Fruit fly (Drosophila melanogaster) whole organism, adult: ENCODE data around the gene Proc.

ENCODE experiments used
- CG11617 ChIP-seq: fragments of 200-800 bp; sonication (Bioruptor generic); optimal IDR thresholded peaks from 2 replicates; lab custom pipeline; 2017; ENCODE audit warnings: mild to moderate bottlenecking, missing biosample characterization, missing genetic modification reagents, missing genetic modification characterization
- CG14711 ChIP-seq: fragments of 200-800 bp; sonication (Bioruptor generic); optimal IDR thresholded peaks from 2 replicates; lab custom pipeline; 2018; ENCODE audit warnings: missing biosample characterization, mild to moderate bottlenecking, missing genetic modification characterization, moderate library complexity
- CG1620 ChIP-seq: fragments of 200-800 bp; sonication (Bioruptor generic); optimal IDR thresholded peaks from 2 replicates; lab custom pipeline; 2016; ENCODE audit warnings: missing biosample characterization, missing genetic modification characterization
- CG33017 ChIP-seq: fragments of 200-800 bp; sonication (Bioruptor generic); optimal IDR thresholded peaks from 2 replicates; lab custom pipeline; 2018; ENCODE audit warnings: missing biosample characterization, mild to moderate bottlenecking, missing genetic modification characterization, moderate library complexity
- CG5204 ChIP-seq: fragments of 200-800 bp; sonication (Bioruptor generic); optimal IDR thresholded peaks from 2 replicates; lab custom pipeline; 2016; ENCODE audit warnings: missing biosample characterization, missing genetic modification characterization
- CG7045 ChIP-seq: fragments of 200-800 bp; sonication (Bioruptor generic); optimal IDR thresholded peaks from 2 replicates; lab custom pipeline; 2017; ENCODE audit warnings: missing biosample characterization, mild to moderate bottlenecking, missing genetic modification characterization
- CG7101 ChIP-seq: fragments of 200-800 bp; sonication (Bioruptor generic); optimal IDR thresholded peaks from 2 replicates; lab custom pipeline; 2018; ENCODE audit warnings: missing biosample characterization, mild to moderate bottlenecking, missing genetic modification characterization, moderate library complexity
- Clk ChIP-seq: fragments of 200-800 bp; sonication (Bioruptor generic); optimal IDR thresholded peaks from 2 replicates; lab custom pipeline; 2017; ENCODE audit warnings: missing biosample characterization, missing genetic modification characterization
- Crg-1 ChIP-seq: fragments of 200-800 bp; sonication (Bioruptor generic); optimal IDR thresholded peaks from 2 replicates; lab custom pipeline; 2016; ENCODE audit warnings: missing biosample characterization, missing genetic modification characterization
- Hr96 ChIP-seq: fragments of 200-800 bp; sonication (Bioruptor generic); optimal IDR thresholded peaks from 2 replicates; lab custom pipeline; 2016; ENCODE audit warnings: missing biosample characterization, missing genetic modification characterization
- Mnt ChIP-seq: fragments of 200-800 bp; sonication (Bioruptor generic); optimal IDR thresholded peaks from 2 replicates; lab custom pipeline; 2016; ENCODE audit warnings: missing biosample characterization, mild to moderate bottlenecking, missing genetic modification characterization
- bab1 ChIP-seq: fragments of 200-800 bp; sonication (Bioruptor generic); optimal IDR thresholded peaks from 3 replicates; lab custom pipeline; 2019; ENCODE audit warnings: missing biosample characterization, mild to moderate bottlenecking, missing genetic modification characterization, moderate library complexity
- cic ChIP-seq: fragments of 200-800 bp; sonication (Bioruptor generic); optimal IDR thresholded peaks from 2 replicates; lab custom pipeline; 2017; ENCODE audit warnings: missing biosample characterization, mild to moderate bottlenecking, missing genetic modification characterization, moderate library complexity
- cnc ChIP-seq, 2 experiments: fragments of >200 bp; optimal IDR thresholded peaks; 2 replicates each; lab custom pipeline; 2017
- kay ChIP-seq: fragments of 200-800 bp; sonication (Bioruptor generic); peaks from one replicate; lab custom pipeline; 2016; ENCODE audit warnings: missing biosample characterization, missing genetic modification characterization, borderline replicate concordance
- ovo ChIP-seq: fragments of 200-800 bp; sonication (Bioruptor generic); optimal IDR thresholded peaks from 2 replicates; lab custom pipeline; 2016; ENCODE audit warnings: missing biosample characterization, missing genetic modification characterization
- tj ChIP-seq: fragments of 200-800 bp; sonication (Bioruptor generic); optimal IDR thresholded peaks from 3 replicates; lab custom pipeline; 2017; ENCODE audit warnings: missing biosample characterization, mild to moderate bottlenecking, missing genetic modification characterization, moderate library complexity
- toe ChIP-seq: fragments of 200-800 bp; sonication (Bioruptor generic); optimal IDR thresholded peaks from 2 replicates; lab custom pipeline; 2016; ENCODE audit warnings: missing biosample characterization, missing genetic modification characterization

The Proc gene

DNA sequence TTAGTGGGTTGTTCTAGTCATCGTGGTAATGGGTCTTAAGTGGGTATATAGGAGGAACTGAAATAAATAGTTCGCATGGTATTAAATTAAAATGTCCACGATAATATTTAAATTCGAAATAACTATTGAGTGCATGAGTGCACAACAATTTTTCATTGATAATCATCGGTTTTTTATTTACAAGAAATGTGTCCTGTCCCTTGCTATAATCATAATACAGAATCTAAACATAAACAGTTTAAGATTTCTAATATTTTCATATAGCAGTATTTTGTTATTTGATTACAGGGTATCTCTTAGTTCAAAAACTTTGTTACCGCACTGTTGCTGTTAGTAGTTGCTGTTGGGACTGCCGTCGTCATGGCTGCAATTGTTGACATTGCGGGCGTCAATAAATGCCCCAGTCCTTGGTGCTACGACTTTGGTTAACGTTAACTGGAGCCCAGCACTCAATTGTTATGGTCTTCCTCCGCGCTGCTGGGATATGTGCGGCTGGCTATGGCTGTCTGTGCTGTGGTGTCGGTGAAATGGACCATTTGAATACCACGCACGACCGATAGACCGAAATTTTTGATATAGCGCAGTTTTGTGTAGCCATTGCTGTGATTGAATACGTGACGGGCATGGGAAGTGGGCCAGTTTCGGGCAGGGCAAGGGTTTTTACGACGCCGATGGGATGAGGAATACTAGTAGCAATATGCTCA is 741 bp upstream of the Proc start:
- TF ChIP-seq CG5204 (GFP tag; lab: Kevin White, UChicago) (peak; percentile 5), tj (GFP tag; lab: Kevin White, UChicago) (no peak)

DNA sequence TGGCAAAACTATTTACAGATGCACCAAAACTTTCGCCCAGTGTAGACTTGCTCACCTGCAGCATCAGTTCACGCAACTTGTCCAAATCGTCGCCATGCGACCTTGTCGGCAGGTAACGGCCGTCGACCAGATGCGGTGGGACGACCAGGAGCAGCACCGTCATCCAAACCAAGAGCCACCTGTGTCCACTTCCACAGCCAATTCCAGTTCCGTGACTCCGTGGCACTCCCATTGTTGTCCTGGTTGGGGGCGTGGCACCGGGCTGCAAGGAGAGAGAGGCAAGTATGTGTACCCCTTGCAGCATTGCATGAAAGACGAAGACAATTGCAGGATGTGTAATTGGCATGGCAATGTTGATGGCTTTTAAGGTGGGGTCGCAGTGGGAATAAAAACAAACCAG is 1.0 kb downstream of the Proc start:
- TF ChIP-seq CG5204 (GFP tag; lab: Kevin White, UChicago), result no peak
- no peak for TF ChIP-seq CG33017
- no peak for TF ChIP-seq Hr96 (GFP tag; lab: Kevin White, UChicago)
- TF ChIP-seq Mnt (GFP tag; lab: Kevin White, UChicago), result no peak
- TF ChIP-seq CG7045, result no peak
- TF ChIP-seq tj (GFP tag; lab: Kevin White, UChicago), result no peak
- TF ChIP-seq Crg-1 (GFP tag; lab: Kevin White, UChicago), result no peak
- TF ChIP-seq bab1, result no peak
- TF ChIP-seq CG1620 (GFP tag; lab: Kevin White, UChicago), result no peak

DNA sequence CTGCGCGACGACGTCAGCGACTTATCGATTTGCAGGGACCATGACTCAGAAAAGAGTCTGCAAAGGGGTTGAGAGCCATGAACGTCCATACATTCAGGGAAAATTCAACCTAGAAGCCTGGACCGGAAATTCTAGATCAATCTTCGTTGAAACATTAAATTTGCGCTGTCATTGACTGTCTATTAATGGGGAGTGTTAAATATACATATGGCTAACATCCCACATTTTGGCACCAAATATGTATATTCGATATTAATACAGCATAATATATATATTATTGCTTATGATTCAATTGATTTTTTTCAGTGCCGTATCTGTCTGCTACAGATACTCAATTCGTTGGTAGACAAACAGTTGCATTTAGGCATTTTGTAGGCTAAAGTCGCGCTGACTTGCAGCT is 2.6 kb downstream of the Proc start:
- TF ChIP-seq Clk (GFP tag; lab: Kevin White, UChicago), result no peak
- TF ChIP-seq Hr96 (GFP tag; lab: Kevin White, UChicago), result no peak
- no peak for TF ChIP-seq Crg-1 (GFP tag; lab: Kevin White, UChicago)
- no peak for TF ChIP-seq CG7101 (tag; lab: Kevin White, UChicago)
- TF ChIP-seq bab1, result no peak
- no peak for TF ChIP-seq toe
- no peak for TF ChIP-seq CG7045
- TF ChIP-seq kay (GFP tag; lab: Kevin White, UChicago), result no peak
- no peak for TF ChIP-seq tj (GFP tag; lab: Kevin White, UChicago)
- no peak for TF ChIP-seq CG14711 (tag; lab: Kevin White, UChicago)
- no peak for TF ChIP-seq CG5204 (GFP tag; lab: Kevin White, UChicago)
- no peak for TF ChIP-seq CG1620 (GFP tag; lab: Kevin White, UChicago)
- TF ChIP-seq ovo (GFP tag; lab: Kevin White, UChicago), result no peak

DNA sequence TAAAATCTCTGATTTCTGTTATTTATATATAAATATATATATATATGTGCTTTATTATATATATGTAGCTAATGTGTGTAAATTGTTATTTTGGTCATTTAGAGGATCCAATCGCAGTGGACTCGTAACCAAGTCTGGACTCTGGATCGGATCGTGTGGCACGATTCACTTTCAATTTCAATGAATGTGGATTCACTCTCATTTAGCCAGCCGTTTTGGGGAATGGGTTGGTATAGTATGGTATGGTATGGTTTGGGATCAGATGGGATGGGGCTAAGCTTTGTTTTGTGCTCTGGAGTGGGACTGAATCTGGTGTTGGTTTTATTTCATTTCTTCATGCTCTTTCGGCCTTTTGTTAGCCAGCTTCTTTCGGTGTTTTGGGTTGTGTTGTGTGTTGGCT is 9.5 kb downstream of the Proc start:
- no peak for TF ChIP-seq ovo (GFP tag; lab: Kevin White, UChicago)
- TF ChIP-seq Clk (GFP tag; lab: Kevin White, UChicago), result no peak
- TF ChIP-seq Mnt (GFP tag; lab: Kevin White, UChicago), result no peak
- TF ChIP-seq cnc (optimal IDR thresholded peaks at IDR 0.05; lab: Kevin White, UChicago), result no peak
- TF ChIP-seq CG14711 (tag; lab: Kevin White, UChicago), result no peak
- TF ChIP-seq CG11617 (GFP tag; lab: Kevin White, UChicago), result no peak
- TF ChIP-seq tj (GFP tag; lab: Kevin White, UChicago), result no peak

DNA sequence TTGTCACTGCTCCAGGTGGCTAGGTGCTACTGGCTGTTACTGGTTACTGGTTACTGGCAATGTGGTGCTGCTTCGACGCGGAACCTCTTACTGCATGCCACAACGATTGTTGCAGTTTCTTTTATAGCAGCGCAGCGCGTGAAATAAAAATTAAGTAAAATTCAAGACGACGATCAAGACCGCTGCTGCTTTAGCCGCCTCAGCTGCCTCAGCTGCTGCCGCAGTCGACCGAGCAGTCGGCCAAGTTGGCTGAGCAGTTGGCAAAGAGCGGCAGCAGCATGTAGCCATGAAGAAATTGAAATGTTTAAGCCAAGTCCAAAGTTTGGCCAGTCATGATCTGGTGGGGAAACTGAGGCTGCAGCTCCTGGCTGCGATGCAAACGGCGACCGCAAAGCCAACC is 10.5 kb downstream of the Proc start, which contains the start of gene TwdlE:
TwdlE (minus strand) TSS at position 101 of the 400 bp plus-strand sequence.
- TF ChIP-seq bab1, result no peak
- TF ChIP-seq CG11617 (GFP tag; lab: Kevin White, UChicago), result no peak

DNA sequence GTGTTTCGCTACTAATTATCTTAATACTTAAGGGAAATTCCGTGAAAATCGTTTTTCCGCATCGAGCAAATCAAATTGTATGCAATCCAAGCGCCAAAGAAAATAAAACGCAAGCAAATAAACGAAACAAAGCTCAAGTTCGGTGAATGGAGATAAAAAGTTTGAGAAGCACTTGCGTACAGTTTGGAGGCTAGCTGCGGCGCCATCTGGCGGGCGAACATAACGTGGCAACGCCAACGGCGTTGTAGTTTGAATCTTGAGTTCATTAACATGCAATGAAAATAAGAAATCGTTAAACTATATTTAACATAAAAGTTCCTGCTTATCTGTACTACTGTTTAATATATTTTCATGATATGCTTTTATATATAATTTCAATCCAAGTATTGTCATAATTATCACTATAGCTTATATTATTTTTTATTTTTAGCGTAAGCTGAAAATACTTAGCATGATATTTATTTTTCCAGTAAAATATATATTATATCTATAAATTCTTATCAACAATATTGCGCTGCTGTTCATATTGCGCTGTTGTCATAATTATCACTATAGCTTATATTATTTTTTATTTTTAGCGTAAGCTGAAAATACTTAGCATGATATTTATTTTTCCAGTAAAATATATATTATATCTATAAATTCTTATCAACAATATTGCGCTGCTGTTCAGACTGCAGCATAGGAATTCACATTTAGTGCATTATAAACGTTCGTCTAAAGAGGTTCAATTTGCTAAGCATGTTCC is 14.7 kb downstream of the Proc start, which contains the start of gene lectin-28C:
lectin-28C (plus strand) TSS at position 698 of the 748 bp plus-strand sequence.
- peak; percentile 14 for TF ChIP-seq toe
- TF ChIP-seq tj (GFP tag; lab: Kevin White, UChicago), result peak; percentile 15

DNA sequence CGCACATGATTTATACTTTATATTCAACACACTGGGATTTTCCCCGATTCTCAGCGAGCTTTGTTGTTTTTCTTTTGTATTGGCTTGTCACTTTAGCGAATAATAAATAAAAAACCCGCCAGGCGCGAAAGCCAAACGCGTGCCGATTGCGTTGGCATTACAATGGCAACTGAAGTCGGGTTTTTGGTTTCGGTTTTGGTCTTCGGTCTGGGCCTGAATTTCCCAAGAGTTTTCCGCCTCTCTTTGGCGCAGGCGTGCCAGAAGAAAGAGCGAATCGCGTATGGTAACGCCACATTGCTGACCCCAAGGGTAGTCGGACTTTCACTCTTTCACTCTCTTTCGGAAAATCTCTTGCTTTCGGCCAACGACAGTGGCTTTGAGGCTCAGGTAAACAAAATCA is 16.1 kb downstream of the Proc start, which contains the start of gene CG14535:
CG14535 (minus strand) TSS at position 368 of the 400 bp plus-strand sequence.
- TF ChIP-seq CG11617 (GFP tag; lab: Kevin White, UChicago), result no peak
- TF ChIP-seq Hr96 (GFP tag; lab: Kevin White, UChicago), result no peak
- no peak for TF ChIP-seq toe
- TF ChIP-seq CG33017, result no peak

DNA sequence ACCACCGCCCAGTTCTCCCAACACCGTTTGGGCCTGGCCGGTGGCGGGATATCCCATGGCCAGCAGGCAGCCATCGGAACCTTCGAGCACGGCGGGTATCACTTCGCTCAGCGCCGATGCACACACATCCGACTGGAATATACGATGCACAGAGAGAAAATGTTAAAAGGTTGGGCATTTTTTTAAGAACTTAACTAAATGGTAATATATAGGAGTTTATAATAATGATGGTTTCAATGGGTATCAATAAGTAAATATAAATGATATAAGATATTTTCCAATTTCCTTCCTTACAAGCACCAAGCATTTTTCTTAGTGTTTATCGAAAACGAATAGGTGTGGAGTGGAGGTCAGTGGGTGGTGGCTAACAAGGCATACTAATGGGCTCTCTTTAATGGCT is 19.6 kb downstream of the Proc start:
- TF ChIP-seq cic (GFP tag; lab: Kevin White, UChicago), result no peak
- no peak for TF ChIP-seq CG5204 (GFP tag; lab: Kevin White, UChicago)
- no peak for TF ChIP-seq CG14711 (tag; lab: Kevin White, UChicago)
- TF ChIP-seq bab1, result no peak
- TF ChIP-seq Hr96 (GFP tag; lab: Kevin White, UChicago), result no peak
- no peak for TF ChIP-seq ovo (GFP tag; lab: Kevin White, UChicago)
- TF ChIP-seq toe, result no peak
- no peak for TF ChIP-seq Clk (GFP tag; lab: Kevin White, UChicago)
